Fruit fly (Drosophila melanogaster) S2 (cell line): ENCODE data around the gene CG7518.

Experiments used
- CG8478 ChIP-seq: fragments of >200 bp; optimal IDR thresholded peaks from 2 replicates; lab custom pipeline; 2018
- CTCF ChIP-seq, 2 experiments: fragments of >200 bp; optimal IDR thresholded peaks; 2 replicates each; lab custom pipeline; 2018

DNA sequence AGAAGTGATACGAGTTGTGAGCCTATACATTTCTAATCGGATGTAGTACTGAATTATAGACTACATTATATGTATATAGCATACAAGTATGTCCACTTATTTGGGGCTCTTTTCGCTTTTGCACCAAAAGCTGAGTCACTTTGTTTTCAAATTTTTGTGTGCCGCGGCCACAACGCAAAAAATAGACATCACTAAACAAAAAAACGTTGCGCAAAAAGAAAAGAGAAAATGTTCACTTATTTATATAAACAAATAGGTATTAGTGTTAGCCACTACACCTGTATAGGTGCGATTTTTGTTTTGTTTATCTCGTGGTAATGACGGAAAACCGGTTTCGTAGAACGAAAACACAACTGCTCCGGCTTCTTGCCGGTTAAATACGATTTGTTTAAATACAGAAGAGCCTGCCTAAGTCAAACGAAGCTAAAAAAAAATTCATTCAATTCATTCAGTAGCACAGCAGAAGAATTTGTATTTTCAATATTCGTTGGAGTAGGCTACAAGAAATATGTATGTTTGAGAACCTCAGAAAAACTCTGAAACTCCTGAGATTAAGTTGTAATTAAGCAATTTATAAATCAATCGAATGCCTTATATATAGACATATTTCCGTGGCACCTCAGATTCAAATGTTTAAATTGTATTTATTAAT lies 14.8 kb upstream of the CG7518 start:
- TF ChIP-seq CG8478 (lab: Kevin White, UChicago) = no peak
- no peak for TF ChIP-seq CTCF (optimal IDR thresholded peaks at IDR 0.05; lab: Kevin White, UChicago)
